Worm (Caenorhabditis elegans) whole organism, L2 larva: ENCODE measurements around the gene ben-1.

Source experiments
- ama-1 ChIP-seq: fragments of 150-350 bp; optimal IDR thresholded peaks from 2 replicates; lab custom pipeline; 2018; ENCODE audit warnings: inconsistent platforms
- crh-2 ChIP-seq: sonication (generic microtip); optimal IDR thresholded peaks from 2 replicates; lab custom pipeline; 2017; ENCODE audit warnings: missing biosample characterization, missing genetic modification characterization
- egl-27 ChIP-seq: sonication (generic microtip); optimal IDR thresholded peaks from 3 replicates; lab custom pipeline; 2017; ENCODE audit warnings: missing biosample characterization, missing genetic modification reagents, missing genetic modification characterization
- lsy-2 ChIP-seq, 2 experiments: fragments of 150-350 bp in 1 of 2; sonication (generic microtip) in 1 of 2; optimal IDR thresholded peaks; 2 replicates each; lab custom pipeline; 2014 to 2017; ENCODE audit warnings: missing biosample characterization in 2 of 2, missing genetic modification characterization in 2 of 2
- nhr-12 ChIP-seq: fragments of 150-350 bp; optimal IDR thresholded peaks from 2 replicates; lab custom pipeline; 2014; ENCODE audit warnings: missing biosample characterization, missing genetic modification characterization
- nhr-237 ChIP-seq: fragments of 150-350 bp; optimal IDR thresholded peaks from 2 replicates; lab custom pipeline; 2014; ENCODE audit warnings: missing biosample characterization, missing genetic modification characterization
- nhr-25 ChIP-seq: fragments of 150-350 bp; sonication (generic microtip); optimal IDR thresholded peaks from 3 replicates; lab custom pipeline; 2014; ENCODE audit warnings: missing biosample characterization, missing genetic modification characterization
- unc-55 ChIP-seq: fragments of 150-350 bp; sonication (generic microtip); optimal IDR thresholded peaks from 3 replicates; lab custom pipeline; 2014; ENCODE audit warnings: missing biosample characterization, missing genetic modification reagents, missing genetic modification characterization

DNA sequence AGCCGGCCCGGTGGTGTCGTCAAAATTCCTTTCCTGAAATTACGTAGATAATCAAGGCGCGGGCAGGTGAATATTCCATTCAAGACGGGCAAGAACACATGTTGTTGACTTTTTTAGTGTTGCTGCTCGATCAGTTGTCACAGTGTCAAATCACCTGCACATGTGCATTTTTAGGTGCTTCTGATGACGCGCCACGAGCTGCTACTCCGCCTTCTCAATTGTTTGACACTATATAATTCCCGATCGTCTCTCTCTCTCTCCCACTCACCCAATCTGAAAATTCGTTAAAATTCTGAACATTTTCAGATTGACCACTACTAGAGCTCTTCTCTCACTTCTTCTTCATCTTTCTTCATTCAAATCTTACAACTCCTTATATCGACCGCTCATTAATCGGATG, 31.8 kb upstream of the ben-1 start, which contains the start of gene nhr-6:
- TF ChIP-seq lsy-2 (tag; optimal IDR thresholded peaks at IDR 0.05; lab: Kevin White, UChicago) (no peak), nhr-25 (tag; lab: Kevin White, UChicago) (no peak), ama-1 (lab: Kevin White, UChicago) (no peak), nhr-12 (tag; lab: Kevin White, UChicago) (no peak), nhr-237 (no peak), egl-27 (tag; lab: Kevin White, UChicago) (no peak), unc-55 (no peak), crh-2 (tag; lab: Kevin White, UChicago) (no peak)
